Worm (Caenorhabditis elegans) whole organism, mixed stage, embryonic: Measurements from ENCODE around the gene R07E5.11.

Experiments used
- ces-1 ChIP-seq: fragments of 150-350 bp; optimal IDR thresholded peaks from 2 replicates; lab custom pipeline; 2014; ENCODE audit warnings: missing biosample characterization, missing genetic modification reagents, missing genetic modification characterization
- elt-1 ChIP-seq: sonication (generic microtip); optimal IDR thresholded peaks from 2 replicates; lab custom pipeline; 2017; ENCODE audit warnings: missing genetic modification characterization, mild to moderate bottlenecking, missing compliant biosample characterization, antibody characterized with exemption, moderate library complexity, borderline replicate concordance; ENCODE audit not compliant: insufficient read depth
- lin-13 ChIP-seq: fragments of 150-350 bp; optimal IDR thresholded peaks from 2 replicates; lab custom pipeline; 2014; ENCODE audit warnings: missing biosample characterization, missing genetic modification characterization
- lsy-2 ChIP-seq: fragments of 150-350 bp; optimal IDR thresholded peaks from 2 replicates; lab custom pipeline; 2014; ENCODE audit warnings: missing biosample characterization, missing genetic modification characterization
- nhr-12 ChIP-seq: fragments of 150-350 bp; optimal IDR thresholded peaks from 2 replicates; lab custom pipeline; 2014; ENCODE audit warnings: missing biosample characterization, missing genetic modification characterization
- nhr-237 ChIP-seq: fragments of 150-350 bp; optimal IDR thresholded peaks from 2 replicates; lab custom pipeline; 2014; ENCODE audit warnings: missing biosample characterization, missing genetic modification characterization
- nhr-28 ChIP-seq: fragments of 150-350 bp; optimal IDR thresholded peaks from 2 replicates; lab custom pipeline; 2014; ENCODE audit warnings: missing biosample characterization, missing genetic modification characterization
- nhr-76 ChIP-seq: sonication (generic microtip); optimal IDR thresholded peaks from 2 replicates; lab custom pipeline; 2017; ENCODE audit warnings: missing biosample characterization, missing genetic modification characterization
- pha-4 ChIP-seq: fragments of 150-350 bp; optimal IDR thresholded peaks from 2 replicates; lab custom pipeline; 2018; ENCODE audit warnings: missing biosample characterization, missing genetic modification reagents, missing genetic modification characterization
- snpc-4 ChIP-seq: fragments of 150-350 bp; optimal IDR thresholded peaks from 2 replicates; lab custom pipeline; 2014; ENCODE audit warnings: missing biosample characterization, missing genetic modification characterization
- sptf-1 ChIP-seq: sonication (generic microtip); optimal IDR thresholded peaks from 2 replicates; lab custom pipeline; 2017; ENCODE audit warnings: mild to moderate bottlenecking, missing genetic modification characterization, moderate library complexity, missing compliant biosample characterization

DNA sequence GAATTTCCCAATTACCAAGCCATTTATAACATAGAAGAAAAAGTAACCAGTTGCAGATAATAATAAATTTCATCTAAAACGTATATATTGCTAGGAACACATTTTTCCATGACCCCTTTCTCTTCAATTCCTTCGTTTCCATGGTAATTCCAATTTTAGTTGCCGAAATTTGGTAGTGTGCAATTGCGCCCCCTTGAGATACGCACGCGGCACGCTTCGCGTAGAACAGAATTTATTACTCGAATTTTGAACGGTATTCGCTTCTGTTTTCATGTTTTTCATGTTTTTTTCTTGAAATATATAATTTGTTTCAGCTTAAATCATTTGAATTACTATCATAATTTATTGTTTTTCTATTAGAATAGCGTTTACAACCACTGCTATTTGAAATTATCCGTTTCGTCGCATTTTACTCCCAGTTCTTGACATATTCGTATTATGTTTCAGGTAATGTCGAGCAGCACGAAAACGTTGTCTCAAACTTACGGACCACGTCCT is 10.6 kb downstream of the R07E5.11 start, which contains the start of the genes R07E5.17 and snfc-5:
- no peak for TF ChIP-seq nhr-28 (tag; lab: Kevin White, UChicago)
- TF ChIP-seq nhr-237 (tag; lab: Kevin White, UChicago) = no peak
- no peak for TF ChIP-seq nhr-76
- TF ChIP-seq lsy-2 (tag; lab: Kevin White, UChicago) = peak; percentile 69
- no peak for TF ChIP-seq snpc-4 (tag; lab: Kevin White, UChicago)
- no peak for TF ChIP-seq nhr-12 (tag; lab: Kevin White, UChicago)
- peak; percentile 5 for TF ChIP-seq sptf-1
- TF ChIP-seq lin-13 (tag; lab: Kevin White, UChicago) = peak; percentile 36
- no peak for TF ChIP-seq pha-4 (tag; lab: Kevin White, UChicago)
- no peak for TF ChIP-seq elt-1 (tag; lab: Kevin White, UChicago)
- peak; percentile 24 for TF ChIP-seq ces-1 (GFP tag; lab: Kevin White, UChicago)
